Worm (Caenorhabditis elegans): ENCODE measurements around the gene unc-45.

Gene unc-45

ce11 chrIII:502583-502982 lies 11.2 kb downstream of the unc-45 start:
- TF ChIP-seq madf-6 (GFP tag; IDR thresholded peaks at IDR 0.05) = peak; percentile 67
- TF ChIP-seq ztf-26 (tag; optimal IDR thresholded peaks at IDR 0.05) = peak; percentile 87
- peak; percentile 93 for TF ChIP-seq zim-3 (tag; optimal IDR thresholded peaks at IDR 0.05)
- peak; percentile 82 for TF ChIP-seq hlh-12 (tag; optimal IDR thresholded peaks at IDR 0.05)
- 0 out of 2 replicates have a peak, but pooled peaks have one; percentile 39 for TF ChIP-seq ceh-91 (GFP tag; IDR thresholded peaks at IDR 0.05)
- peak; percentile 79 for TF ChIP-seq mcd-1 (GFP tag; IDR thresholded peaks at IDR 0.05)
- no peak for TF ChIP-seq xnd-1 (tag; optimal IDR thresholded peaks at IDR 0.05)
- TF ChIP-seq K12H6.12 (tag; optimal IDR thresholded peaks at IDR 0.05) = peak; percentile 87
- TF ChIP-seq mxl-1 (tag; optimal IDR thresholded peaks at IDR 0.05) = peak; percentile 90
- TF ChIP-seq F33H1.4 (GFP tag; IDR thresholded peaks at IDR 0.05) = peak; percentile 21; the same call in 1 of the 2 replicates
- TF ChIP-seq hrde-1 (tag; optimal IDR thresholded peaks at IDR 0.05; ENCODE audit: borderline replicate concordance) = peak; percentile 85
- TF ChIP-seq madf-10 (tag; optimal IDR thresholded peaks at IDR 0.05) = peak; percentile 85
- peak; percentile 45 for TF ChIP-seq tlf-1 (GFP tag; optimal IDR thresholded peaks at IDR 0.05)
- TF ChIP-seq snpc-3.4 (tag; optimal IDR thresholded peaks at IDR 0.05) = peak; percentile 76
- peak; percentile 89 for TF ChIP-seq ceh-27 (GFP tag; optimal IDR thresholded peaks at IDR 0.05)
- no peak for TF ChIP-seq egl-18 (GFP tag; IDR thresholded peaks at IDR 0.05)
- TF ChIP-seq K11D2.4 (GFP tag; IDR thresholded peaks at IDR 0.05) = peak; percentile 79; the same call in 1 of the 2 replicates
- peak; percentile 86 for TF ChIP-seq B0035.1 (tag; optimal IDR thresholded peaks at IDR 0.05)
- peak; percentile 94 for TF ChIP-seq him-1 (tag; optimal IDR thresholded peaks at IDR 0.05)
- TF ChIP-seq sdz-38 (tag; optimal IDR thresholded peaks at IDR 0.05) = no peak
- TF ChIP-seq F23B12.7 (tag; optimal IDR thresholded peaks at IDR 0.05; ENCODE audit: insufficient read depth) = no peak
- TF ChIP-seq nfya-2 (GFP tag; IDR thresholded peaks at IDR 0.05) = no peak
- peak; percentile 91 for TF ChIP-seq B0336.3 (GFP tag; IDR thresholded peaks at IDR 0.05)
- TF ChIP-seq fkh-3 (tag; optimal IDR thresholded peaks at IDR 0.05) = peak; percentile 85
- peak; percentile 63 for TF ChIP-seq sptf-2 (GFP tag; optimal IDR thresholded peaks at IDR 0.05)
- TF ChIP-seq Y56A3A.18 (GFP tag; IDR thresholded peaks at IDR 0.05) = peak; percentile 85; the same call in 1 of the 2 replicates
- peak; percentile 61 for TF ChIP-seq F22D6.2 (tag; optimal IDR thresholded peaks at IDR 0.05)
- no peak for TF ChIP-seq ama-1 (optimal IDR thresholded peaks at IDR 0.05)
- peak; percentile 74 to 88 for TF ChIP-seq ama-1 (GFP tag; optimal IDR thresholded peaks at IDR 0.05)
- TF ChIP-seq B0019.2 (GFP tag; conservative IDR thresholded peaks at IDR 0.05) = peak; percentile 30; the same call in 1 of the 2 replicates
- peak; percentile 58 for TF ChIP-seq lir-1 (GFP tag; conservative IDR thresholded peaks at IDR 0.05)
- peak; percentile 69 for TF ChIP-seq lin-54 (GFP tag; optimal IDR thresholded peaks at IDR 0.05)
- peak; percentile 76 for TF ChIP-seq attf-3 (GFP tag; conservative IDR thresholded peaks at IDR 0.05)
- TF ChIP-seq akir-1 (GFP tag; optimal IDR thresholded peaks at IDR 0.05) = no peak
- TF ChIP-seq rec-8 (tag; optimal IDR thresholded peaks at IDR 0.05) = peak; percentile 86 to 95
- TF ChIP-seq unc-62 (GFP tag; optimal IDR thresholded peaks at IDR 0.05) = no peak
- TF ChIP-seq mes-4 (tag; optimal IDR thresholded peaks at IDR 0.05) = peak; percentile 58
- TF ChIP-seq hsf-1 (GFP tag; IDR thresholded peaks at IDR 0.05) = 0 out of 2 replicates have a peak, but pooled peaks have one; percentile 45
- 0 out of 2 replicates have a peak, but pooled peaks have one; percentile 29 for TF ChIP-seq hmg-20 (GFP tag; IDR thresholded peaks at IDR 0.05)
- peak; percentile 85 for TF ChIP-seq somi-1 (GFP tag; optimal IDR thresholded peaks at IDR 0.05)
- TF ChIP-seq aptf-3 (GFP tag; IDR thresholded peaks at IDR 0.05) = 0 out of 2 replicates have a peak, but pooled peaks have one; percentile 78
- TF ChIP-seq nfyb-1 (GFP tag; IDR thresholded peaks at IDR 0.05) = peak; percentile 88
- TF ChIP-seq F55B11.4 (tag; optimal IDR thresholded peaks at IDR 0.05; ENCODE audit: borderline replicate concordance, insufficient read depth) = no peak
- no peak for TF ChIP-seq ZK185.1 (tag; optimal IDR thresholded peaks at IDR 0.05; ENCODE audit: poor library complexity, severe bottlenecking)
- TF ChIP-seq B0261.1 (tag; optimal IDR thresholded peaks at IDR 0.05) = peak; percentile 91
- peak; percentile 94 for TF ChIP-seq nhr-90 (tag; optimal IDR thresholded peaks at IDR 0.05)
- TF ChIP-seq ztf-28 (GFP tag; IDR thresholded peaks at IDR 0.05) = peak; percentile 72
- no peak for TF ChIP-seq sea-2 (GFP tag; IDR thresholded peaks at IDR 0.05)
